Worm (Caenorhabditis elegans): ENCODE results near the gene T24E12.10.
A peak's percentile ranks its signal among the peaks of the same experiment; 100 is the strongest.
"Not testable (repeated sequence)": the region's sequence is repeated elsewhere in the genome, so short reads cannot be mapped to it uniquely, and the experiment has no call there.

Gene T24E12.10

ce11 chrII:3773130-3773529 lies at the start of gene T24E12.10:
Gene T24E12.10 (minus strand): TSS chrII:3773230.
- no peak for TF ChIP-seq W03F9.2 (tag; optimal IDR thresholded peaks at IDR 0.05)
- TF ChIP-seq him-1 (tag; optimal IDR thresholded peaks at IDR 0.05), result no peak
- TF ChIP-seq dao-5 (tag; optimal IDR thresholded peaks at IDR 0.05), result no peak

ce11 chrII:3821248-3821647 lies 48.2 kb upstream of the T24E12.10 start, which contains the start of gene F54D10.7:
Gene F54D10.7 (minus strand): TSS chrII:3821296.
- no peak for TF ChIP-seq W03F9.2 (tag; optimal IDR thresholded peaks at IDR 0.05)
- TF ChIP-seq dao-5 (tag; optimal IDR thresholded peaks at IDR 0.05), result no peak
- no peak for TF ChIP-seq him-1 (tag; optimal IDR thresholded peaks at IDR 0.05)

- not testable (repeated sequence) for TF ChIP-seq him-1, W03F9.2, dao-5 (tag; optimal IDR thresholded peaks at IDR 0.05)
These were observed 43.3 kb upstream of the T24E12.10 start, which contains the start of gene fbxa-24 for ce11 chrII:3816251-3816849. Gene fbxa-24 (plus strand): TSS chrII:3816526.

DNA sequence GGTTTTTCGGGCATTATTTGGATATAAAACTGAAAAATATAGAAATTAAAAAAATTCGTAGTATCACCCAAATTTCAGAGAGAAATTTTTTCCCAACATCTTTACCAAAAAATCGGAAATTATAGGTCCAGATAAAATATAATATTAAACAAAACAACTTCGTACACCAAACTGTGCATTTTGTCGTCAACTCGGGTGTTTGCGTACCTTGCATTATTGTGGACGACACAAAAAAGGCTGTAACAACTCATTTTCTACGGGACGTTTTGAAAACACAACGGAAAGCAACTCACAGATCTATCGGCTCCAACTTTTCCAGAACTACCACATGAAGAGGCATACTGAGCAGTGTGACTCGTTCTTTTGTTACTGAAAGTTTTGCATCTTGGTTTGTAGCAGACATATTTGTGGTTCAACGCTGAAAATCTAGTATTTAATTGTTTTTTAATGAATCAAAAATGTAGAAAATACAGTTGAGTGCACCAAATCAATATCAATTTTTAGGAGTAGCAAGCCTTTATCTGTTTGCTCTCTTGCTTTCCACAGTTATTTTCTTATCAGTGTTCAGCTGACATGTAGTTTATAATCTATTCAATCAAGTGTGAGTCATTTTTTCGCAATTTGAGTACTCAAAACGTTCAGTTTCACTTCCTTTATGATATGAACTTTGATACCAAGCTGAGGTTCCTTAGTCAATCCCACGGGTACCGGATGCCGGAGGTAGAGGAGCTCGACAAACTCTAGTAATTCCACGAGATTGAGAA lies 42.6 kb upstream of the T24E12.10 start:
- TF ChIP-seq W03F9.2 (tag; optimal IDR thresholded peaks at IDR 0.05), result no peak
- TF ChIP-seq dao-5 (tag; optimal IDR thresholded peaks at IDR 0.05), result no peak
- no peak for TF ChIP-seq him-1 (tag; optimal IDR thresholded peaks at IDR 0.05)

DNA sequence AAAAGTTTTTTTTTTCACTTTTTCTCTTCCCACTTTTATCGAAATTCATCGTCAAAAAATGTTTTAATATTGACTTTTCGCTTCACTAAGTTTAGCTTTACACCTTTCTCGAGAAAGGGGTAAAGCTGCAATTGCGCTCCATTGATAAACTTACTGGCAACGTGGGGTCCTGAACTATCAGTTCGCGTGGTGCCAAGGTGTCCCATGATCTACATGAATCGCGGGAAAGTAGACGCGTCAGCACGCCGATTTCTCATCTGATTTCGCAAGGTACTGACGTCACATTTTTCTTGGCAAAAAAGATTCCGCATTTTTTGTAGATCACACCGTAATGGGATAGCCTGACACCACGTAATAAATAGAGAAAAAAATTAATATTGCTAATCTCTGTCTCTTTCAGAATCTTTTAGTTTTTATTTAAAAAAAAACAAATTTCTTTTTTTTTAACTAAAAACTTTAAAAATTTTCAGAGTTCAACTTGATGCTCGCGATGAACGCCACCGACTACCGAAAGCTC lies 38.8 kb upstream of the T24E12.10 start, which contains the start of gene lido-15:
Gene lido-15 (plus strand): TSS at position 467 of the 517 bp plus-strand sequence.
- TF ChIP-seq dao-5 (tag; optimal IDR thresholded peaks at IDR 0.05), result no peak
- TF ChIP-seq W03F9.2 (tag; optimal IDR thresholded peaks at IDR 0.05), result no peak
- no peak for TF ChIP-seq him-1 (tag; optimal IDR thresholded peaks at IDR 0.05)

- no peak for TF ChIP-seq W03F9.2 (tag; optimal IDR thresholded peaks at IDR 0.05)
- no peak for TF ChIP-seq dao-5 (tag; optimal IDR thresholded peaks at IDR 0.05)
- no peak for TF ChIP-seq him-1 (tag; optimal IDR thresholded peaks at IDR 0.05)
These were observed 37.5 kb upstream of the T24E12.10 start for ce11 chrII:3810550-3810949.

- TF ChIP-seq dao-5 (tag; optimal IDR thresholded peaks at IDR 0.05), result no peak
These were observed 35.6 kb upstream of the T24E12.10 start for ce11 chrII:3808643-3809042.

ce11 chrII:3808104-3808503 lies 35.1 kb upstream of the T24E12.10 start, which contains the start of gene F54D10.5:
Gene F54D10.5 (minus strand): TSS chrII:3808177.
- TF ChIP-seq W03F9.2 (tag; optimal IDR thresholded peaks at IDR 0.05) (peak; percentile 83), him-1 (tag; optimal IDR thresholded peaks at IDR 0.05) (no peak), dao-5 (tag; optimal IDR thresholded peaks at IDR 0.05) (no peak)

DNA sequence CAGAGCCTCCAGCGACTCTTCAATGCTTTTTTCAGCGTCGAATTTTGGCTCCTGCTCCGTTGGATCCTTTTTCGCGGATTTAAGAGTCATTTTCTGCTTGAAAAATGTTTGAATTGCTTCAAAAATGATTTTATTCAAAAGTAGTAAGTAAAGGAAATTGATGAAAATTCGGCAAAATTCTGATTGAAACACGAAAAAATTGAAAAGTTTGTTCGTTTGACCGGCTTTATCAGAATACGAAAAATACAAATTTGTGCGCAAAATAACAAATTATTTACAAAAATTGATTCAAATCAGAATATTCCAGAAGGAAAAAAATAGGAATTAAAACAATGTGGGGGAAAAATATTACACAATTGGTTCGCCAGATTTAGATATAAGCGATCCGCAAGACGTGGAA lies 33.9 kb upstream of the T24E12.10 start, which contains the start of gene F54D10.4:
Gene F54D10.4 (minus strand): TSS at position 101 of the 400 bp plus-strand sequence.
- no peak for TF ChIP-seq dao-5 (tag; optimal IDR thresholded peaks at IDR 0.05)
- no peak for TF ChIP-seq him-1 (tag; optimal IDR thresholded peaks at IDR 0.05)
- TF ChIP-seq W03F9.2 (tag; optimal IDR thresholded peaks at IDR 0.05), result no peak

ce11 chrII:3805518-3805917 lies 32.5 kb upstream of the T24E12.10 start:
- TF ChIP-seq W03F9.2 (tag; optimal IDR thresholded peaks at IDR 0.05), result no peak
- TF ChIP-seq him-1 (tag; optimal IDR thresholded peaks at IDR 0.05), result no peak
- TF ChIP-seq dao-5 (tag; optimal IDR thresholded peaks at IDR 0.05), result no peak

- TF ChIP-seq him-1 (tag; optimal IDR thresholded peaks at IDR 0.05) (no peak), W03F9.2 (tag; optimal IDR thresholded peaks at IDR 0.05) (no peak), dao-5 (tag; optimal IDR thresholded peaks at IDR 0.05) (no peak)
These were observed 30.2 kb upstream of the T24E12.10 start, which contains the start of gene ins-32 for ce11 chrII:3803219-3803618. Gene ins-32 (minus strand): TSS chrII:3803319.

DNA sequence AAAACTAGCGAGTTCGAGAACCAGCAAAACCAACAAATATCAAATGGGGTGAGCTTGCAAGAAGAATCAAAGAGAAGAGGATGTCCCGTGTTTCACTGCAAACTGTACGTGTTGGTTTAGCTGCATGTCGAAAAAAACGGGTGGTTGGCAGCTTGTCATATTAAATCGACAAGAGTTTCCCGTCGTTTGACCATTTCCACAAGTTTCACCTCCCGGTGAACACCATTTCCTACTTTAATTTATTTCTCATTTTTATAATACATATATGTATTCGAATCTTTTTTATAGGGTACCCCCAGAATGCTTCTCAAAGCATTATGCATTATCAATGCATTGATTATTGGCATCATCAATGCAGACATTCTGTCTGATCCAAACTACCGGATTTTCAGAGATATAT lies 22.3 kb upstream of the T24E12.10 start, which contains the start of gene Y8A9A.2:
Gene Y8A9A.2 (plus strand): TSS at position 301 of the 400 bp plus-strand sequence.
- TF ChIP-seq dao-5 (tag; optimal IDR thresholded peaks at IDR 0.05) (no peak), him-1 (tag; optimal IDR thresholded peaks at IDR 0.05) (no peak), W03F9.2 (tag; optimal IDR thresholded peaks at IDR 0.05) (no peak)

ce11 chrII:3793336-3793735 lies 20.3 kb upstream of the T24E12.10 start, which contains the start of gene fbxb-99:
Gene fbxb-99 (minus strand): TSS chrII:3793436.
- TF ChIP-seq W03F9.2 (tag; optimal IDR thresholded peaks at IDR 0.05) (no peak), him-1 (tag; optimal IDR thresholded peaks at IDR 0.05) (no peak), dao-5 (tag; optimal IDR thresholded peaks at IDR 0.05) (no peak)

All from whole organism, L4/young adult.